Worm (Caenorhabditis elegans) whole organism, mixed stage, embryonic: ENCODE measurements around the gene emc-5.
A peak's percentile ranks its signal among the peaks of the same experiment; 100 is the strongest.

Source experiments
- ceh-43 ChIP-seq: fragments of 200-800 bp; sonication (Bioruptor generic); optimal IDR thresholded peaks from 2 replicates; lab custom pipeline; 2018; ENCODE audit warnings: mild to moderate bottlenecking, missing genetic modification characterization, moderate library complexity, missing compliant biosample characterization
- nhr-12 ChIP-seq: fragments of 150-350 bp; optimal IDR thresholded peaks from 2 replicates; lab custom pipeline; 2014; ENCODE audit warnings: missing biosample characterization, missing genetic modification characterization
- pha-4 ChIP-seq: fragments of 150-350 bp; optimal IDR thresholded peaks from 2 replicates; lab custom pipeline; 2018; ENCODE audit warnings: missing biosample characterization, missing genetic modification reagents, missing genetic modification characterization

ce11 chrII:11464427-11464944, 32.1 kb upstream of the emc-5 start, which contains the start of the genes aars-1 and rga-1:
- TF ChIP-seq nhr-12 (tag; lab: Kevin White, UChicago) (no peak), ceh-43 (GFP tag; lab: Kevin White, UChicago) (no peak), pha-4 (peak; percentile 38)
